Worm (Caenorhabditis elegans) whole organism, L4 larva: ENCODE data around the gene str-3.
A peak's percentile ranks its signal among the peaks of the same experiment; 100 is the strongest.

Experiments
- F49E8.2 ChIP-seq: sonication (generic microtip); optimal IDR thresholded peaks from 2 replicates; lab custom pipeline; 2016; ENCODE audit warnings: missing compliant biosample characterization, mild to moderate bottlenecking, missing genetic modification characterization, borderline replicate concordance
- R02D3.7 ChIP-seq: fragments of 150-350 bp; sonication (generic microtip); optimal IDR thresholded peaks from 3 replicates; lab custom pipeline; 2014; ENCODE audit warnings: missing biosample characterization, missing genetic modification characterization
- T20F7.1 ChIP-seq: fragments of 200-800 bp; sonication (Bioruptor generic); optimal IDR thresholded peaks from 2 replicates; lab custom pipeline; 2018; ENCODE audit warnings: mild to moderate bottlenecking, missing genetic modification characterization, missing compliant biosample characterization
- ZK337.2 ChIP-seq: fragments of 200-800 bp; sonication (Bioruptor generic); IDR thresholded peaks from 2 replicates; pipeline ENCODE4 v1.3.6; 2022; ENCODE audit warnings: missing genetic modification reagents, missing genetic modification characterization, missing compliant biosample characterization
- ZK546.5 ChIP-seq, 2 experiments: sonication (generic microtip); optimal IDR thresholded peaks; 2 replicates each; lab custom pipeline; 2017; ENCODE audit warnings: missing biosample characterization in 2 of 2, missing genetic modification characterization in 2 of 2
- ceh-28 ChIP-seq: fragments of 150-350 bp; optimal IDR thresholded peaks from 2 replicates; lab custom pipeline; 2014; ENCODE audit warnings: missing biosample characterization, missing genetic modification reagents, missing genetic modification characterization
- ceh-32 ChIP-seq: sonication (generic microtip); optimal IDR thresholded peaks from 2 replicates; lab custom pipeline; 2016; ENCODE audit warnings: mild to moderate bottlenecking, missing genetic modification characterization, missing compliant biosample characterization; ENCODE audit not compliant: poor library complexity
- ceh-62 ChIP-seq: sonication (generic microtip); optimal IDR thresholded peaks from 2 replicates; lab custom pipeline; 2017; ENCODE audit warnings: missing biosample characterization, missing genetic modification characterization
- ceh-82 ChIP-seq: sonication (generic microtip); optimal IDR thresholded peaks from 2 replicates; lab custom pipeline; 2017; ENCODE audit warnings: missing biosample characterization, missing genetic modification characterization
- ctbp-1 ChIP-seq: fragments of 200-800 bp; sonication (Bioruptor generic); IDR thresholded peaks from 2 replicates; pipeline ENCODE4 v1.3.6; 2022; ENCODE audit warnings: missing genetic modification reagents, missing genetic modification characterization, missing compliant biosample characterization
- daf-16 ChIP-seq, 3 experiments: sonication (generic microtip); optimal IDR thresholded peaks; 2 replicates each; lab custom pipeline; 2016 to 2017; ENCODE audit warnings: missing genetic modification characterization in 3 of 3, missing genetic modification reagents in 3 of 3, mild to moderate bottlenecking in 2 of 3, missing compliant biosample characterization in 2 of 3, missing biosample characterization in 1 of 3, moderate library complexity in 1 of 3
- dpl-1 ChIP-seq: fragments of 150-350 bp; optimal IDR thresholded peaks from 2 replicates; lab custom pipeline; 2014; ENCODE audit warnings: missing biosample characterization, missing genetic modification reagents, missing genetic modification characterization
- dve-1 ChIP-seq: sonication (generic microtip); optimal IDR thresholded peaks from 2 replicates; lab custom pipeline; 2017; ENCODE audit warnings: antibody characterized with exemption, mild to moderate bottlenecking, missing genetic modification characterization, missing compliant biosample characterization; ENCODE audit not compliant: insufficient read depth
- egl-27 ChIP-seq: sonication (generic microtip); optimal IDR thresholded peaks from 3 replicates; lab custom pipeline; 2017; ENCODE audit warnings: missing biosample characterization, missing genetic modification reagents, missing genetic modification characterization
- fkh-10 ChIP-seq: fragments of 150-350 bp; optimal IDR thresholded peaks from 2 replicates; lab custom pipeline; 2014; ENCODE audit warnings: missing biosample characterization, missing genetic modification reagents, missing genetic modification characterization
- fos-1 ChIP-seq: fragments of 150-350 bp; optimal IDR thresholded peaks from 2 replicates; lab custom pipeline; 2014; ENCODE audit warnings: missing biosample characterization, missing genetic modification characterization
- hlh-30 ChIP-seq: sonication (generic microtip); optimal IDR thresholded peaks from 2 replicates; lab custom pipeline; 2017; ENCODE audit warnings: antibody characterized with exemption, mild to moderate bottlenecking, missing genetic modification characterization, missing compliant biosample characterization; ENCODE audit not compliant: insufficient read depth
- lin-1 ChIP-seq: fragments of 200-800 bp; sonication (Bioruptor generic); IDR thresholded peaks from 2 replicates; pipeline ENCODE4 v1.3.6; 2022; ENCODE audit warnings: missing genetic modification reagents, missing genetic modification characterization, missing compliant biosample characterization
- lin-38 ChIP-seq: fragments of 200-800 bp; sonication (Bioruptor generic); IDR thresholded peaks from 2 replicates; pipeline ENCODE4 v1.3.6; 2022; ENCODE audit warnings: missing genetic modification reagents, missing genetic modification characterization, missing compliant biosample characterization
- lin-39 ChIP-seq: fragments of 150-350 bp; optimal IDR thresholded peaks from 2 replicates; lab custom pipeline; 2014; ENCODE audit warnings: missing biosample characterization, missing genetic modification reagents, missing genetic modification characterization
- lsy-2 ChIP-seq, 2 experiments: fragments of 150-350 bp in 1 of 2; sonication (generic microtip) in 1 of 2; optimal IDR thresholded peaks; 2 replicates each; lab custom pipeline; 2014 to 2017; ENCODE audit warnings: missing biosample characterization in 2 of 2, missing genetic modification characterization in 2 of 2
- mep-1 ChIP-seq: fragments of 150-350 bp; sonication (generic microtip); optimal IDR thresholded peaks from 3 replicates; lab custom pipeline; 2014; ENCODE audit warnings: missing biosample characterization, missing genetic modification characterization
- mxl-2 ChIP-seq: fragments of 200-800 bp; sonication (Bioruptor generic); conservative IDR thresholded peaks from 2 replicates; pipeline ENCODE4 v1.3.6; 2022; ENCODE audit warnings: missing genetic modification reagents, missing genetic modification characterization, missing compliant biosample characterization
- nhr-28 ChIP-seq: fragments of 150-350 bp; optimal IDR thresholded peaks from 2 replicates; lab custom pipeline; 2014; ENCODE audit warnings: missing biosample characterization, missing genetic modification characterization
- nhr-42 ChIP-seq: fragments of 200-800 bp; sonication (Bioruptor generic); IDR thresholded peaks from 2 replicates; pipeline ENCODE4 v1.3.6; 2022; ENCODE audit warnings: missing genetic modification characterization, missing compliant biosample characterization
- nhr-6 ChIP-seq: fragments of 150-350 bp; optimal IDR thresholded peaks from 2 replicates; lab custom pipeline; 2014; ENCODE audit warnings: missing biosample characterization, missing genetic modification characterization
- nhr-76 ChIP-seq: fragments of 150-350 bp; optimal IDR thresholded peaks from 2 replicates; lab custom pipeline; 2014; ENCODE audit warnings: missing biosample characterization, missing genetic modification characterization
- nhr-77 ChIP-seq: fragments of 150-350 bp; optimal IDR thresholded peaks from 2 replicates; lab custom pipeline; 2014; ENCODE audit warnings: missing biosample characterization, missing genetic modification characterization
- pqm-1 ChIP-seq: sonication (generic microtip); optimal IDR thresholded peaks from 2 replicates; lab custom pipeline; 2017; ENCODE audit warnings: missing biosample characterization, missing genetic modification characterization
- saeg-2 ChIP-seq: fragments of 200-800 bp; sonication (Bioruptor generic); IDR thresholded peaks from 2 replicates; pipeline ENCODE4 v1.3.6; 2022; ENCODE audit warnings: missing genetic modification reagents, missing genetic modification characterization, missing compliant biosample characterization
- skn-1 ChIP-seq: fragments of 150-350 bp; optimal IDR thresholded peaks from 2 replicates; lab custom pipeline; 2014; ENCODE audit warnings: missing biosample characterization, missing genetic modification characterization
- snpc-1.2 ChIP-seq: fragments of 200-800 bp; sonication (Bioruptor generic); IDR thresholded peaks from 2 replicates; pipeline ENCODE4 v1.3.6; 2022; ENCODE audit warnings: missing genetic modification reagents, missing genetic modification characterization, missing compliant biosample characterization
- spr-3 ChIP-seq: fragments of 200-800 bp; sonication (Bioruptor generic); optimal IDR thresholded peaks from 2 replicates; lab custom pipeline; 2018; ENCODE audit warnings: mild to moderate bottlenecking, missing genetic modification characterization, missing compliant biosample characterization
- unc-130 ChIP-seq: sonication (generic microtip); optimal IDR thresholded peaks from 2 replicates; lab custom pipeline; 2016; ENCODE audit warnings: missing genetic modification reagents, missing genetic modification characterization, missing compliant biosample characterization
- unc-39 ChIP-seq: sonication (generic microtip); optimal IDR thresholded peaks from 2 replicates; lab custom pipeline; 2017; ENCODE audit warnings: missing biosample characterization, missing genetic modification characterization
- vab-7 ChIP-seq: fragments of 200-800 bp; sonication (Bioruptor generic); IDR thresholded peaks from 2 replicates; pipeline ENCODE4 v1.3.6; 2022; ENCODE audit warnings: missing genetic modification reagents, missing genetic modification characterization, missing compliant biosample characterization
- zfp-3 ChIP-seq: fragments of 200-800 bp; sonication (Bioruptor generic); conservative IDR thresholded peaks from 2 replicates; pipeline ENCODE4 v1.3.6; 2022; ENCODE audit warnings: missing genetic modification reagents, missing genetic modification characterization, missing compliant biosample characterization

Gene str-3

ce11 chrIV:11142314-11143227, 42.4 kb upstream of the str-3 start, which contains the start of gene skih-2:
Gene skih-2 (minus strand): TSS chrIV:11142364.
- TF ChIP-seq daf-16 (GFP tag; optimal IDR thresholded peaks at IDR 0.05; lab: Kevin White, UChicago) (no peak), daf-16 (tag; optimal IDR thresholded peaks at IDR 0.05; lab: Kevin White, UChicago) (peak; percentile 34), T20F7.1 (GFP tag; lab: Kevin White, UChicago) (peak; percentile 40), spr-3 (no peak), lsy-2 (tag; optimal IDR thresholded peaks at IDR 0.05; lab: Kevin White, UChicago) (peak in 1 of 2 experiments; percentile 78), unc-130 (GFP tag; lab: Kevin White, UChicago) (peak; percentile 32), lin-38 (GFP tag; lab: Robert Waterston, UW) (peak; percentile 40), zfp-3 (no peak), mxl-2 (no peak), vab-7 (GFP tag; lab: Robert Waterston, UW) (no peak), skn-1 (no peak), nhr-77 (tag; lab: Kevin White, UChicago) (peak; percentile 7), lin-1 (no peak), lin-39 (tag; lab: Kevin White, UChicago) (no peak), egl-27 (peak; percentile 36), unc-39 (tag; lab: Kevin White, UChicago) (no peak), ZK337.2 (GFP tag; lab: Robert Waterston, UW) (no peak), nhr-76 (tag; lab: Kevin White, UChicago) (no peak), nhr-42 (GFP tag; lab: Robert Waterston, UW) (no peak), nhr-6 (peak; percentile 15), pqm-1 (no peak), snpc-1.2 (GFP tag; lab: Robert Waterston, UW) (peak; percentile 21; the same call in 1 of the 2 replicates), ceh-82 (no peak), saeg-2 (no peak), fkh-10 (GFP tag; lab: Kevin White, UChicago) (peak; percentile 8), R02D3.7 (tag; lab: Kevin White, UChicago) (no peak), dpl-1 (GFP tag; lab: Kevin White, UChicago) (peak; percentile 93), ZK546.5 (tag; optimal IDR thresholded peaks at IDR 0.05; lab: Kevin White, UChicago) (peak in 1 of 2 experiments; percentile 9), mep-1 (tag; lab: Kevin White, UChicago) (no peak), hlh-30 (peak; percentile 29), F49E8.2 (tag; lab: Kevin White, UChicago) (peak; percentile 64)

- no peak for TF ChIP-seq dpl-1 (GFP tag; lab: Kevin White, UChicago)
- no peak for TF ChIP-seq ceh-32 (tag; lab: Kevin White, UChicago)
- TF ChIP-seq ctbp-1 (GFP tag; lab: Robert Waterston, UW) = peak; percentile 10; the same call in 1 of the 2 replicates
Observed at ce11 chrIV:11131268-11131667, 31.1 kb upstream of the str-3 start, which contains the start of gene ard-1. Gene ard-1 (plus strand): TSS chrIV:11131279.

- TF ChIP-seq nhr-77 (tag; lab: Kevin White, UChicago) (peak; percentile 32), daf-16 (GFP tag; optimal IDR thresholded peaks at IDR 0.05; lab: Kevin White, UChicago) (no peak), daf-16 (tag; optimal IDR thresholded peaks at IDR 0.05; lab: Kevin White, UChicago) (peak; percentile 83), fos-1 (tag; lab: Kevin White, UChicago) (no peak), ceh-28 (tag; lab: Kevin White, UChicago) (no peak), mep-1 (tag; lab: Kevin White, UChicago) (peak; percentile 47), dve-1 (tag; lab: Kevin White, UChicago) (peak; percentile 69), lsy-2 (tag; optimal IDR thresholded peaks at IDR 0.05; lab: Kevin White, UChicago) (peak in 1 of 2 experiments; percentile 12), ceh-62 (no peak), nhr-28 (peak; percentile 20)
Observed at ce11 chrIV:11130774-11131173, 30.6 kb upstream of the str-3 start.
